Worm (Caenorhabditis elegans): ENCODE results near the gene F52H2.1.

- TF ChIP-seq pha-2 (tag; optimal IDR thresholded peaks at IDR 0.05): no peak
- TF ChIP-seq unc-86 (tag; optimal IDR thresholded peaks at IDR 0.05): no peak
Observed at ce11 chrX:2590023-2590422, 17.1 kb downstream of the F52H2.1 start.
